Fruit fly (Drosophila melanogaster) whole organism, adult: Measurements from ENCODE around the gene Jhbp7.

ENCODE experiments used
- CG12768 ChIP-seq: fragments of 200-800 bp; sonication (Bioruptor generic); optimal IDR thresholded peaks from 2 replicates; lab custom pipeline; 2017; ENCODE audit warnings: missing biosample characterization, missing genetic modification characterization, mild to moderate bottlenecking, moderate library complexity, missing genetic modification reagents
- CG14711 ChIP-seq: fragments of 200-800 bp; sonication (Bioruptor generic); optimal IDR thresholded peaks from 2 replicates; lab custom pipeline; 2018; ENCODE audit warnings: missing biosample characterization, mild to moderate bottlenecking, missing genetic modification characterization, moderate library complexity
- CG1620 ChIP-seq: fragments of 200-800 bp; sonication (Bioruptor generic); optimal IDR thresholded peaks from 2 replicates; lab custom pipeline; 2016; ENCODE audit warnings: missing biosample characterization, missing genetic modification characterization
- CG33017 ChIP-seq: fragments of 200-800 bp; sonication (Bioruptor generic); optimal IDR thresholded peaks from 2 replicates; lab custom pipeline; 2018; ENCODE audit warnings: missing biosample characterization, mild to moderate bottlenecking, missing genetic modification characterization, moderate library complexity
- CG5204 ChIP-seq: fragments of 200-800 bp; sonication (Bioruptor generic); optimal IDR thresholded peaks from 2 replicates; lab custom pipeline; 2016; ENCODE audit warnings: missing biosample characterization, missing genetic modification characterization
- CG7045 ChIP-seq: fragments of 200-800 bp; sonication (Bioruptor generic); optimal IDR thresholded peaks from 2 replicates; lab custom pipeline; 2017; ENCODE audit warnings: missing biosample characterization, mild to moderate bottlenecking, missing genetic modification characterization
- Clk ChIP-seq: fragments of 200-800 bp; sonication (Bioruptor generic); optimal IDR thresholded peaks from 2 replicates; lab custom pipeline; 2017; ENCODE audit warnings: missing biosample characterization, missing genetic modification characterization
- Crg-1 ChIP-seq: fragments of 200-800 bp; sonication (Bioruptor generic); optimal IDR thresholded peaks from 2 replicates; lab custom pipeline; 2016; ENCODE audit warnings: missing biosample characterization, missing genetic modification characterization
- cic ChIP-seq: fragments of 200-800 bp; sonication (Bioruptor generic); optimal IDR thresholded peaks from 2 replicates; lab custom pipeline; 2017; ENCODE audit warnings: missing biosample characterization, mild to moderate bottlenecking, missing genetic modification characterization, moderate library complexity
- pad ChIP-seq: fragments of 200-800 bp; sonication (Bioruptor generic); optimal IDR thresholded peaks from 3 replicates; lab custom pipeline; 2017; ENCODE audit warnings: missing biosample characterization, missing genetic modification characterization, mild to moderate bottlenecking, moderate library complexity, missing genetic modification reagents

DNA sequence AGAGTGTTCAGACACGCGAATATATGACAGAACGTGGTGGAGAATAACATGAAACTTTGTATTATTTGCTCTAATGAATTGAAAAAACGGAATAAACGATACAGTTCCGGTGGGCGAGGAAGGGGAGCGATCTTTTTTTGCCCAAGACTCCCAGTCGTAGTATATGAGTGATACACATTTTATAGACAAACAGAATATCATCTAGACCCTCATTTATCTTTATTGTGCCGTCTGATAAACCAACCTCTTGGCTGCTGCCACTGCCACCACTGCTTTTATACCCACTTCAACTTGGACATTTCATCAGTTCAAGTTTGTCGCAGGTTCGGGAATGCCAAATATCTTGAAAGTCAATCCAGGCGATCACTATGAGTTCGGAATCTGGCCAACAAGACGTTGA lies 21.4 kb upstream of the Jhbp7 start, which contains the start of gene CG31106:
- no peak for TF ChIP-seq Clk
- TF ChIP-seq cic = no peak
- no peak for TF ChIP-seq CG33017 (tag; lab: Kevin White, UChicago)
- TF ChIP-seq CG5204 (GFP tag; lab: Kevin White, UChicago) = no peak
- TF ChIP-seq CG7045 (GFP tag; lab: Kevin White, UChicago) = no peak
- TF ChIP-seq CG14711 (tag; lab: Kevin White, UChicago) = no peak
- no peak for TF ChIP-seq CG12768
- TF ChIP-seq Crg-1 (GFP tag; lab: Kevin White, UChicago) = no peak
- no peak for TF ChIP-seq pad (GFP tag; lab: Kevin White, UChicago)
- no peak for TF ChIP-seq CG1620 (GFP tag; lab: Kevin White, UChicago)
